Worm (Caenorhabditis elegans): ENCODE measurements around the gene tbc-6.

ce11 chrII:6845006-6845459 is 2.9 kb upstream of the tbc-6 start:
- TF ChIP-seq nhr-76 (tag; optimal IDR thresholded peaks at IDR 0.05): no peak
- TF ChIP-seq ama-1 (optimal IDR thresholded peaks at IDR 0.05): no peak
- no peak for TF ChIP-seq fkh-10 (GFP tag; optimal IDR thresholded peaks at IDR 0.05)
- no peak for TF ChIP-seq fos-1 (tag; optimal IDR thresholded peaks at IDR 0.05)
- no peak for TF ChIP-seq rnt-1 (tag; optimal IDR thresholded peaks at IDR 0.05)
- no peak for TF ChIP-seq ceh-82 (tag; optimal IDR thresholded peaks at IDR 0.05)
- TF ChIP-seq Y116A8C.19 (tag; optimal IDR thresholded peaks at IDR 0.05; ENCODE audit: borderline replicate concordance): no peak

Measured in whole organism, L1 larva.